Fruit fly (Drosophila melanogaster): ENCODE measurements around the gene CCT1.

CCT1 gene

dm6 chr3R:22536504-22537423 lies 45.5 kb upstream of the CCT1 start (continued):
- TF ChIP-seq lilli (GFP tag; optimal IDR thresholded peaks at IDR 0.05) = peak; percentile 31
- peak; percentile 97 for TF ChIP-seq pros (GFP tag; optimal IDR thresholded peaks at IDR 0.05)
- peak; percentile 55 for TF ChIP-seq CG12391 (tag; optimal IDR thresholded peaks at IDR 0.05)
- 0 out of 2 replicates have a peak, but pooled peaks have one; percentile 22 for TF ChIP-seq CG43689 (GFP tag; IDR thresholded peaks at IDR 0.05)
- TF ChIP-seq Ssrp (tag; optimal IDR thresholded peaks at IDR 0.05) = peak; percentile 23
- peak; percentile 23 for TF ChIP-seq oc (tag; optimal IDR thresholded peaks at IDR 0.05)
- peak; percentile 37 for TF ChIP-seq CG10267 (tag; optimal IDR thresholded peaks at IDR 0.05)
- TF ChIP-seq CG8944 (GFP tag; optimal IDR thresholded peaks at IDR 0.05) = no peak
- no peak for TF ChIP-seq shn (GFP tag; optimal IDR thresholded peaks at IDR 0.05)
- TF ChIP-seq CG18476 (GFP tag; optimal IDR thresholded peaks at IDR 0.05) = no peak
- no peak for TF ChIP-seq Hmx (GFP tag; optimal IDR thresholded peaks at IDR 0.05)
- peak; percentile 33 for TF ChIP-seq bab2 (GFP tag; optimal IDR thresholded peaks at IDR 0.05)
- no peak for TF ChIP-seq CG33213 (GFP tag; optimal IDR thresholded peaks at IDR 0.05)
- TF ChIP-seq MBD-R2 (GFP tag; IDR thresholded peaks at IDR 0.05) = no peak
- TF ChIP-seq otp (GFP tag; IDR thresholded peaks at IDR 0.05) = peak; percentile 32; the same call in 1 of the 3 replicates
- no peak for TF ChIP-seq pan (optimal IDR thresholded peaks at IDR 0.05)
- TF ChIP-seq pan (GFP tag; optimal IDR thresholded peaks at IDR 0.05 in 1 of 2, IDR thresholded peaks at IDR 0.05 in 1 of 2) = peak in 1 of 2 experiments; percentile 70
- no peak for TF ChIP-seq br (optimal IDR thresholded peaks at IDR 0.05)
- no peak for TF ChIP-seq kah (GFP tag; optimal IDR thresholded peaks at IDR 0.05)
- 0 out of 2 replicates have a peak, but pooled peaks have one; percentile 26 for TF ChIP-seq ttk (GFP tag; IDR thresholded peaks at IDR 0.05)
- peak; percentile 54 for TF ChIP-seq CG30403 (GFP tag; optimal IDR thresholded peaks at IDR 0.05)
- peak; percentile 79 for TF ChIP-seq dmrt99B (tag; optimal IDR thresholded peaks at IDR 0.05)
- no peak for TF ChIP-seq CkIIα-i1 (GFP tag; IDR thresholded peaks at IDR 0.05)
- TF ChIP-seq CG14014 (GFP tag; IDR thresholded peaks at IDR 0.05) = no peak
- peak; percentile 5 for TF ChIP-seq Bteb2 (GFP tag; optimal IDR thresholded peaks at IDR 0.05)
- peak; percentile 57 for TF ChIP-seq CG12769 (tag; optimal IDR thresholded peaks at IDR 0.05)
- TF ChIP-seq ham (GFP tag; IDR thresholded peaks at IDR 0.05) = no peak
- no peak for TF ChIP-seq gfzf (GFP tag; optimal IDR thresholded peaks at IDR 0.05)
- peak; percentile 27 for TF ChIP-seq Meics (GFP tag; optimal IDR thresholded peaks at IDR 0.05)
- TF ChIP-seq crp (GFP tag; optimal IDR thresholded peaks at IDR 0.05) = no peak
- no peak for TF ChIP-seq unc-4 (GFP tag; IDR thresholded peaks at IDR 0.05; ENCODE audit: partially characterized antibody)
- no peak for TF ChIP-seq CG17328 (GFP tag; IDR thresholded peaks at IDR 0.05)
- TF ChIP-seq HLH3B (GFP tag; IDR thresholded peaks at IDR 0.05) = no peak
- no peak for TF ChIP-seq CG17802 (tag; optimal IDR thresholded peaks at IDR 0.05)
- peak; percentile 46; the same call in 1 of the 2 replicates for TF ChIP-seq Xrp1 (GFP tag; IDR thresholded peaks at IDR 0.05)
- no peak; the same call in 1 of the 2 replicates for TF ChIP-seq CG4730 (GFP tag; IDR thresholded peaks at IDR 0.05)
- peak; percentile 24 for TF ChIP-seq CG9727 (GFP tag; optimal IDR thresholded peaks at IDR 0.05)
- no peak for TF ChIP-seq Side (GFP tag; optimal IDR thresholded peaks at IDR 0.05)
- peak; percentile 48 for TF ChIP-seq CG13424 (tag; optimal IDR thresholded peaks at IDR 0.05)
- 0 out of 3 replicates have a peak, but pooled peaks have one; percentile 14 for TF ChIP-seq ken (GFP tag; IDR thresholded peaks at IDR 0.05)
- no peak for TF ChIP-seq tna (GFP tag; IDR thresholded peaks at IDR 0.05; ENCODE audit: partially characterized antibody)
- no peak for TF ChIP-seq CG8290 (GFP tag; optimal IDR thresholded peaks at IDR 0.05)
- TF ChIP-seq CG8290 (tag; optimal IDR thresholded peaks at IDR 0.05) = no peak
- TF ChIP-seq Awh (GFP tag; IDR thresholded peaks at IDR 0.05) = no peak
- TF ChIP-seq CG3995 (GFP tag; optimal IDR thresholded peaks at IDR 0.05) = no peak
- no peak for TF ChIP-seq Chrac-16 (GFP tag; optimal IDR thresholded peaks at IDR 0.05)
- peak; percentile 37 for TF ChIP-seq CG18599 (GFP tag; optimal IDR thresholded peaks at IDR 0.05)
- peak; percentile 74 for TF ChIP-seq CG11504 (tag; optimal IDR thresholded peaks at IDR 0.05)
- TF ChIP-seq Atf-2 (GFP tag; optimal IDR thresholded peaks at IDR 0.05) = no peak
